Fruit fly (Drosophila melanogaster) whole organism, prepupa: ENCODE data around the gene psh.

Experiments used
- CG6854 ChIP-seq: fragments of 200-800 bp; sonication (Bioruptor generic); optimal IDR thresholded peaks from 2 replicates; lab custom pipeline; 2017; ENCODE audit warnings: missing biosample characterization, mild to moderate bottlenecking, missing genetic modification characterization
- CG8632 ChIP-seq: fragments of 200-800 bp; sonication (Bioruptor generic); optimal IDR thresholded peaks from 3 replicates; lab custom pipeline; 2016; ENCODE audit warnings: missing biosample characterization, missing genetic modification characterization
- Smox ChIP-seq: fragments of 200-800 bp; sonication (Bioruptor generic); optimal IDR thresholded peaks from 3 replicates; lab custom pipeline; 2016; ENCODE audit warnings: missing biosample characterization, missing genetic modification characterization
- fd85E ChIP-seq: fragments of 200-800 bp; sonication (Bioruptor generic); optimal IDR thresholded peaks from 3 replicates; lab custom pipeline; 2016; ENCODE audit warnings: missing biosample characterization, missing genetic modification characterization
- lz ChIP-seq: fragments of 200-800 bp; sonication (Bioruptor generic); optimal IDR thresholded peaks from 3 replicates; lab custom pipeline; 2016; ENCODE audit warnings: missing biosample characterization, missing genetic modification characterization
- net ChIP-seq: fragments of 200-800 bp; sonication (Bioruptor generic); optimal IDR thresholded peaks from 3 replicates; lab custom pipeline; 2016; ENCODE audit warnings: missing biosample characterization, missing genetic modification characterization
- pdm3 ChIP-seq: fragments of 200-800 bp; sonication (Bioruptor generic); optimal IDR thresholded peaks from 3 replicates; lab custom pipeline; 2016; ENCODE audit warnings: missing biosample characterization, missing genetic modification characterization
- spab ChIP-seq: fragments of 200-800 bp; sonication (Bioruptor generic); optimal IDR thresholded peaks from 2 replicates; lab custom pipeline; 2017; ENCODE audit warnings: missing biosample characterization, mild to moderate bottlenecking, missing genetic modification characterization, missing genetic modification reagents
- ss ChIP-seq, 2 experiments: fragments of 200-800 bp; sonication (Bioruptor generic); optimal IDR thresholded peaks; 2 replicates in 1 of 2; 3 replicates in 1 of 2; lab custom pipeline; 2017 to 2018; ENCODE audit warnings: mild to moderate bottlenecking in 2 of 2, missing biosample characterization in 2 of 2, missing genetic modification characterization in 2 of 2, moderate library complexity in 1 of 2
- vri ChIP-seq: fragments of 200-800 bp; sonication (Bioruptor generic); optimal IDR thresholded peaks from 3 replicates; lab custom pipeline; 2016; ENCODE audit warnings: missing biosample characterization, mild to moderate bottlenecking, missing genetic modification characterization

- no peak for TF ChIP-seq spab (GFP tag; lab: Kevin White, UChicago)
- no peak for TF ChIP-seq net
- TF ChIP-seq vri (GFP tag; lab: Kevin White, UChicago): no peak
- TF ChIP-seq CG6854: no peak
- no peak for TF ChIP-seq fd85E (GFP tag; lab: Kevin White, UChicago)
- TF ChIP-seq Smox: no peak
- TF ChIP-seq pdm3 (GFP tag; lab: Kevin White, UChicago): no peak
- TF ChIP-seq ss (GFP tag; optimal IDR thresholded peaks at IDR 0.05; lab: Kevin White, UChicago): no peak
- TF ChIP-seq lz (GFP tag; lab: Kevin White, UChicago): no peak
- TF ChIP-seq CG8632 (GFP tag; lab: Kevin White, UChicago): no peak
Observed at dm6 chrX:18482537-18482936, 4.2 kb downstream of the psh start.
